Fruit fly (Drosophila melanogaster) whole organism: ENCODE data around the gene CG13605.
A peak's percentile ranks its signal among the peaks of the same experiment; 100 is the strongest.

ENCODE experiments used
- CG8478 ChIP-seq: fragments of >200 bp; optimal IDR thresholded peaks from 2 replicates; lab custom pipeline; 2018; ENCODE audit warnings: inconsistent platforms
- Dll ChIP-seq: fragments of >200 bp; optimal IDR thresholded peaks from 2 replicates; lab custom pipeline; 2017
- EcR ChIP-seq, 2 experiments: fragments of >200 bp; optimal IDR thresholded peaks; 2 replicates each; lab custom pipeline; 2017; ENCODE audit warnings: missing biosample characterization in 2 of 2, missing genetic modification characterization in 2 of 2, missing genetic modification reagents in 2 of 2
- pan ChIP-seq: fragments of >200 bp; optimal IDR thresholded peaks from 2 replicates; lab custom pipeline; 2017
- psq ChIP-seq: fragments of >200 bp; optimal IDR thresholded peaks from 2 replicates; lab custom pipeline; 2017
- usp ChIP-seq: fragments of >200 bp; optimal IDR thresholded peaks from 2 replicates; lab custom pipeline; 2017; ENCODE audit warnings: missing biosample characterization, missing genetic modification characterization, mixed read lengths

CG13605 gene

DNA sequence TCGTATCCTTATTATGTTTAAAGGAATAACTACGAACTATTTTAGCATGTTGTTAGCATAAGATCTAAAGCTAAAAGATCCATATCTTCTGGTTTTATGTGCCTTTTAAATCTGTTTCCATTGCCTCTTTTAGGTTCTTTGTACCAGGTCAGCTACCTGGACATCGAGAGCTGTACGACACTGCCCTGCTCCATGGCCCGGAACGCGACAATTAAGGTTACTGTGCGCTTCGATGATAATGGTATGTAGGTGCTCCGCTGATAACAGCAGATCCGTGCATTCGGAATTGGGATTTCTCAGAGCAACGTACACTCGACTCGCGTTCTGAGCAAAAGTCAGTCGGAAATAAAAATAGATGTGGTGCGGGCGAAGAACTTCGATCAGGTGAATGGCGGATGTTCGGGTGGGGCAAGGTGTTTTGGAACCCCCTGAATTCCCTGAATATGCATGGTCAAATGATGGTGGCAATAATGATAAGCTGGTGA is 27.5 kb upstream of the CG13605 start:
- TF ChIP-seq CG8478 (no peak), pan (lab: Kevin White, UChicago) (no peak), Dll (lab: Kevin White, UChicago) (no peak), usp (GFP tag; lab: Kevin White, UChicago) (no peak), psq (lab: Kevin White, UChicago) (no peak), EcR (GFP tag; optimal IDR thresholded peaks at IDR 0.05; lab: Kevin White, UChicago) (no peak)

DNA sequence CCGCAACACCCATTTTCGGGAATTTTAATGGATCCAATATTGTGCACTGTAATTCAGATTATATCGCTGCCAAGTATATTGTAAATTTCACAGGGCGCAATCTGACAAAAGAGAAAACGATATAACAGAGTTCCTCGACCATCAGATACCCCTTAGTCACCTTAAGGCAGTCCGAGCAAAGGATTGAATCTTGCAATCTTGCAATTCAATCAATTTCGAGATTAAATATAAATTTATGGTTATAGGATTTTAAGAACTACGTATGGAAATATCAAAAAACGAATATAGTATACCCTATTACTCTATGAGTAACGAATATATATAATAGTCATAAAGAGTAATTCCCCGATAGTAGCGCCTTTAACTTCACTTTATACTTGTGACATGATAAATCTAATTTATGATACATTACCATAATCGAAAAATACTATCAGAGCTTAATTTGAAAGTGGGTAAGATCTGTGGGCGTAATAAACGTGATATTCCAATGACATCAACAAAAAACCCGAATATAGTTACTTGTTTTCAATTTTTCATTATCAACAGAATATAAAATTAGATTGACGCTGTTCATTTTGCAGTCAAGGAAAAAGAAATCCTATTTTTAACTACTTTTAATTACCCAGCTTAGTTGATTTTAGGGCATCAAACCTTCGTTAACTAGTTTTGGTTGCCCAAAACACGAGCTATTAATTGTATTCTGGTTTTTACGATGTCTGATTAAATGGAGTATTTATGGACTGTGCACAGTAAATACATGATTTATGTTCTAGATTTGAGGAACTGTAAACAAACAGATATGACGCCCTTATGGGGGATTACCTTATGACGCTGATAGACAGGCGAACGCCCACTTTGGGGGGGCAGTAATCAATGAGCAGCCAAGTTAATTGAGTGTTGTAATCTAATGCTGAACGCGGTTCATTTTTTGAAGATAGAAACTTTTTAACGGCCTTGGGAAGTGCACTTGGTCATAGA is 26.6 kb upstream of the CG13605 start:
- no peak for TF ChIP-seq pan (lab: Kevin White, UChicago)
- no peak for TF ChIP-seq psq (lab: Kevin White, UChicago)
- TF ChIP-seq usp (GFP tag; lab: Kevin White, UChicago) = no peak
- no peak for TF ChIP-seq CG8478
- no peak for TF ChIP-seq EcR (GFP tag; optimal IDR thresholded peaks at IDR 0.05; lab: Kevin White, UChicago)
- TF ChIP-seq Dll (lab: Kevin White, UChicago) = no peak

DNA sequence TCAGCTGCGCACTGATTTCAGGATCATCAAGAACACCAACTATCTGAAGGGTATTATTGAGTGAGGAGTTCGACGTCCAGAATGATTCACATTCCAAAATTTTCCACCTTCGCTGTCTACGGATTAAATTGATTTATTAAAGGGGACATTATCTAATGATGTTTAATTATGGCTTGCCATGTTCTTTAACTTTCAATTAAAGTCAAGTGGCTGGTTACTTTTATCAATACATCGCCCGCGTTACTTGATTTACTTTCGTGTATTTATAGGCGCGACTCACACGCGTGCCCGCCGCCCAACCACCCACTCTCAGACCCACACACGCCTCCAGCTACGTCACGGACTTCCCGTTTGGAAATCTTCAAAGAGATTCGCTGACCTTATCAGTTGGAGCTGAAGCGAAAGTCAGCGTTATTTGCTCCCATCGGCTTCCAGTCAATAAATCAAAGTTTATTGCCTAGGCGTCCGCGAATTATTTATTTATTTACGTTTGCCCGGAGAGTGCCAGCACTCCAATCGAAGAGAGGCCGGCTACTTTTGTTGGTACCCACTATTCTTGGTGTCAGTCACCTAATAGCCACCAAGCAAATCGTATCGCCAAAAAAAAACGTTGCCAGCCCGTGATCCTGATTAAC is 25.2 kb upstream of the CG13605 start, which contains the start of gene Npc2f:
TSS of gene Npc2f (plus strand) at position 585 of the 635 bp plus-strand sequence.
- TF ChIP-seq CG8478 (no peak), pan (lab: Kevin White, UChicago) (no peak), EcR (GFP tag; optimal IDR thresholded peaks at IDR 0.05; lab: Kevin White, UChicago) (no peak), Dll (lab: Kevin White, UChicago) (no peak), psq (lab: Kevin White, UChicago) (no peak), usp (GFP tag; lab: Kevin White, UChicago) (no peak)

DNA sequence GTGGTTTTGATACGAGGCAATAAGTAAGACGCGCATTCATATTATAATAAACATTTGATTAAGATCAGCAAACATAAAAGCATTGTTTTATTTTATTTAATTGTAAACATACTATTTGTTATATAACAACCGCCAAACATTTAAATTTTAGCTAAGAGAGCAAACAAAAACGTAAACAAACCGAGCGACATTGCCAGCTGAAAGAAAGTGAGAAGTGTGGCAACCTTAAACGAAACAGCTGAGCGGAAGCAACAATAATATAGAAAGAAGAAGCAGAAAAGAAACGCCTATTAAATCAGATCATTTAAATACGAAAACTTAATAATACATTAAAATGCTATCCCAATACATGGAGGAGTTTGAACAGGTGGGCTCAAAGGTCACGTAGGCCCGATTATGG is 22.4 kb upstream of the CG13605 start, which contains the start of gene Sec10:
TSS of gene Sec10 (plus strand) at position 252 of the 400 bp plus-strand sequence.
- no peak for TF ChIP-seq CG8478
- TF ChIP-seq psq (lab: Kevin White, UChicago) = no peak
- no peak for TF ChIP-seq usp (GFP tag; lab: Kevin White, UChicago)

DNA sequence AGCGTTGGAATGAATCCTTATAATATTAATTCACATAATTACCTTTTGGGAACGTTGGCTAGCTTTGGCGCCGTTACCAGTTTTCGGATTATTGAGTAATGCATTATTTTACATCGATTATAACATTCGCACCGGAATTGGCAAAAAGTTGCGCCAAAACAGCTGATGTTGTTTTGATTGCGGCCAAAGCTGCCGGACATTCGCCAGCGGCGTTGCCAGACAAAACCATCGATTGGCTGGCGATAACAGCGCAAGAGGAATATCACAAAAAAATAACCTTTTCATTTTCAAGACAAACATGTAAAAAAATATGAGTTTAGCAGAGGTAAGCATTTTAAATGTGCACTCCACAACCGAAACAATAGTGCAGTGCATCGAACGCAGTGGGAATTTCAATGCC is 17.9 kb upstream of the CG13605 start, which contains the start of the genes GatB and Tsc1:
TSS of gene GatB (minus strand) at position 176 of the 400 bp plus-strand sequence.
TSS of gene Tsc1 (plus strand) at position 228 of the 400 bp plus-strand sequence.
- TF ChIP-seq EcR (GFP tag; optimal IDR thresholded peaks at IDR 0.05; lab: Kevin White, UChicago) = no peak
- no peak for TF ChIP-seq Dll (lab: Kevin White, UChicago)
- TF ChIP-seq pan (lab: Kevin White, UChicago) = no peak
- TF ChIP-seq CG8478 = no peak
- no peak for TF ChIP-seq psq (lab: Kevin White, UChicago)
- TF ChIP-seq usp (GFP tag; lab: Kevin White, UChicago) = no peak

DNA sequence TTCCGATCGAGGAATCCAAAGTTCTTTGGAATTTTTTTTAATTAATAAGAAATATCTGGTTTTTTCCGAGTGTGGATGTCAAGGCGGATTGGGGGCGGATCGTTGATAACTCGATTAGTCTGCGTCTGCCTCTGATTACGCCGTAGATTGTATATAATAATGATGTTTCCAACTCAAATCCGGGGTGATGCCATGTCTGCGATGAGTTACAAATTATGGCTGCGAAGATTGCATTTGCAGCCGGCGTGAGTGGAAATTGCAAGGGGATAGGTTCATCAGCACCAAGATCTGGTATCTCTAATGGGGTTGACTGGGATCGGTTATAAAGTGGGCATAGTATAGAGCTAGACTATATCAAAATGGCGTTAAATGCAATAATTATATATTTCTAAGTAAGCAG is 10.2 kb upstream of the CG13605 start:
- no peak for TF ChIP-seq Dll (lab: Kevin White, UChicago)
- no peak for TF ChIP-seq EcR (GFP tag; optimal IDR thresholded peaks at IDR 0.05; lab: Kevin White, UChicago)
- no peak for TF ChIP-seq pan (lab: Kevin White, UChicago)
- no peak for TF ChIP-seq CG8478
- no peak for TF ChIP-seq usp (GFP tag; lab: Kevin White, UChicago)
- no peak for TF ChIP-seq psq (lab: Kevin White, UChicago)

DNA sequence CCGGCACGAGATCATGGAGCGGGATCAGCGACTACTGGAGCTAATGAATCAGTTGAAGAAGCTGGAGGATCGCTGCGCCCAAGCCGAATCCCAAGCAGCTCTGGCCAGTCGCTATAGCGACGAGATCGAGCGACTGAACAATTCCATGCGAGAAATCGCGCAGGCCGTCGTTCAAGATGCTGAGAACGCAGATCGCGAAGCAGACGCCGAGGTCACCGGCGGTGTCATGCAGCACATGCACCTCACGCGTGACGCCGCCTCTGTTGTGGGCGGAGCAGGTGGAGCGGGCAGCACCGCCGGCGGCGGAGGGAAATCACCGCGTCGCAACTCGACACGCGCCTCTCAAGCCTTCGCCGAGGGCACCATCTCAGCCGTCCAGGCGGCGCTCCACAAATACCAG is 9.5 kb upstream of the CG13605 start:
- TF ChIP-seq CG8478 (no peak), Dll (lab: Kevin White, UChicago) (no peak), psq (lab: Kevin White, UChicago) (no peak), usp (GFP tag; lab: Kevin White, UChicago) (no peak), pan (lab: Kevin White, UChicago) (no peak), EcR (GFP tag; optimal IDR thresholded peaks at IDR 0.05; lab: Kevin White, UChicago) (no peak)

DNA sequence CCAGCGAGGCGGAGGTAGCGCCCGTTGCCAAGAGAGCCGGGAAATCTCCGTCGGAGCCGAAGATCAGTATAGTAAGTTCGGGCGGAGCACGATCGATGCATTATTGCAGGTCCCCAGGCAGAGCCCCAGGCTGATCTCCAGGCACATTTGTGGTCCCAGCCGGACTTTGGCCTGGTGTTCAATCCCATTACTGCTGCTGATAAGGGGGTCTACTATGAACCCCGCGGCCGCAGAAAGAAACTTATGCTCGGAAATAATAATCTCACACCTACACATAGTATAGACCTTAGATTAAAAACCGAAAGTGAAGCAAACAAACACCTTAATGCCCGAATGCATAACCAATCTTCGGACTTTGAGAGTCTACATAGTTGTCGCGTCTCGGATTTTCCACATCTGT is 4.8 kb upstream of the CG13605 start:
- no peak for TF ChIP-seq EcR (GFP tag; optimal IDR thresholded peaks at IDR 0.05; lab: Kevin White, UChicago)

DNA sequence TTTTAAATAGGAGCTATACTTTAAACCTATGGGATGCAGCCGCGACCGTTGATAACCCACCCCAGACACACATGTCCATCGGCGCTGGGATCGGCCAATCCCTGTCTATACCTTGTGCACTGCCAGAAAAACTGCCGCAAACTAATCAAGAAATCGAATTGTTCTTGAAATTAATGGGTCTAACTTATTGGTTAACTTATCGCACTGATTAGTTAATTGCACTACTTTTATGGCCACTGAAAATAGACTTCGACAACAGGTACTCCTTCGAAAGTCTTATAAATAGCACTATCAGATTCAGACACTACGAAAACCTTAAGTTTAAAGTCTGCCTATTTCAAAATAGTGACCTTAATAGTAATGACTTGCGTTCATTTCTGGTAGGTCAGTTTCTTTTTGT is 4.0 kb upstream of the CG13605 start, which contains the start of gene CG13607:
TSS of gene CG13607 (minus strand) at position 143 of the 400 bp plus-strand sequence.
- TF ChIP-seq Dll (lab: Kevin White, UChicago) = no peak
- TF ChIP-seq psq (lab: Kevin White, UChicago) = no peak
- no peak for TF ChIP-seq EcR (GFP tag; optimal IDR thresholded peaks at IDR 0.05; lab: Kevin White, UChicago)
- TF ChIP-seq usp (GFP tag; lab: Kevin White, UChicago) = no peak

DNA sequence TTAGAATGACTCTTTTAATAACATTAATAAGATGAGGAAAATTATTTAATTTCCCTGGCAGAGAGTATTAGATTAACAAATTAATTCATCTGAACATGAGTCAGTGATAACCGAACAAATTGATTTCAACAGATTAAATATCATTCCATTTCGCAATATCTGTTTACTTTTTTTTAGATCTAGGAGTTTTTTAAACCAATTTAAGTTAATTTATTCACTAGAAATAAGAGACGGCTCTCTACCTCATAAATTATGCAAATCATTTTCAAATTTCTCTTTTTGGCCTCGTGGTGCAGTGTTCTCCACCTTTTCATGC is 839 bp upstream of the CG13605 start, which contains the start of gene Root:
TSS of gene Root (plus strand) at position 217 of the 316 bp plus-strand sequence.
- no peak for TF ChIP-seq Dll (lab: Kevin White, UChicago)
- TF ChIP-seq CG8478 = no peak
- TF ChIP-seq EcR (GFP tag; optimal IDR thresholded peaks at IDR 0.05; lab: Kevin White, UChicago) = no peak
- no peak for TF ChIP-seq pan (lab: Kevin White, UChicago)
- no peak for TF ChIP-seq psq (lab: Kevin White, UChicago)
- TF ChIP-seq usp (GFP tag; lab: Kevin White, UChicago) = no peak

DNA sequence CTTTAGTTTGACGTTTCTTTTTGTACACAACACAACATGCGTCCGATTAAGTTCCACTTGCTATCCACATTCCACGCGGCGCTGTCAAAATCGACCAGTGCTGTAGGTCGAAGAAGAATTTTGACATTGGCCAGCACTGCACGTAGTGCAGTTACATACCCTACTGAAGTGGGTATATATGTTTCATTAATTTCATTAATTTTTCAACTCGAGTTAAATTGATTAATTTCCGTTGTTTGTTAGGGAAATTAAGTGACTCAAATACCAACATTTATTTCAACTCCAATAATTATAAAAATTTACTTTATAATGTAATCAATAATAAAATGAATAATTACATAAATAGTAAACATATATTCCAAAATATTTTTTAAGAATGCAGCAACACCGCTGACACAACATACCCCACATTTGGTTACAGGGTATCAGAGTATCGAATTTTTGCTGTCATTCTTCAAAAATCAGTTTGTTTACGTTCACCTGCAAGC is 3.2 kb downstream of the CG13605 start, which contains the start of the genes eIF4EHP and CG18428:
TSS of gene eIF4EHP (minus strand) at position 59 of the 488 bp plus-strand sequence.
TSS of gene CG18428 (plus strand) at position 435 of the 488 bp plus-strand sequence.
- TF ChIP-seq Dll (lab: Kevin White, UChicago) = no peak
- no peak for TF ChIP-seq CG8478
- no peak for TF ChIP-seq usp (GFP tag; lab: Kevin White, UChicago)
- peak; percentile 96 for TF ChIP-seq pan (lab: Kevin White, UChicago)
- no peak for TF ChIP-seq psq (lab: Kevin White, UChicago)
- TF ChIP-seq EcR (GFP tag; optimal IDR thresholded peaks at IDR 0.05; lab: Kevin White, UChicago) = no peak
